Fruit fly (Drosophila melanogaster) whole organism, adult: ENCODE measurements around the gene CG7191.
"Not testable (repeated sequence)": the region's sequence is repeated elsewhere in the genome, so short reads cannot be mapped to it uniquely, and the experiment has no call there.

Experiments used
- CG11617 ChIP-seq: fragments of 200-800 bp; sonication (Bioruptor generic); optimal IDR thresholded peaks from 2 replicates; lab custom pipeline; 2017; ENCODE audit warnings: mild to moderate bottlenecking, missing biosample characterization, missing genetic modification reagents, missing genetic modification characterization
- CG12768 ChIP-seq: fragments of 200-800 bp; sonication (Bioruptor generic); optimal IDR thresholded peaks from 2 replicates; lab custom pipeline; 2017; ENCODE audit warnings: missing biosample characterization, missing genetic modification characterization, mild to moderate bottlenecking, moderate library complexity, missing genetic modification reagents
- CG14711 ChIP-seq: fragments of 200-800 bp; sonication (Bioruptor generic); optimal IDR thresholded peaks from 2 replicates; lab custom pipeline; 2018; ENCODE audit warnings: missing biosample characterization, mild to moderate bottlenecking, missing genetic modification characterization, moderate library complexity
- CG1620 ChIP-seq: fragments of 200-800 bp; sonication (Bioruptor generic); optimal IDR thresholded peaks from 2 replicates; lab custom pipeline; 2016; ENCODE audit warnings: missing biosample characterization, missing genetic modification characterization
- CG33017 ChIP-seq: fragments of 200-800 bp; sonication (Bioruptor generic); optimal IDR thresholded peaks from 2 replicates; lab custom pipeline; 2018; ENCODE audit warnings: missing biosample characterization, mild to moderate bottlenecking, missing genetic modification characterization, moderate library complexity
- CG5204 ChIP-seq: fragments of 200-800 bp; sonication (Bioruptor generic); optimal IDR thresholded peaks from 2 replicates; lab custom pipeline; 2016; ENCODE audit warnings: missing biosample characterization, missing genetic modification characterization
- CG7045 ChIP-seq: fragments of 200-800 bp; sonication (Bioruptor generic); optimal IDR thresholded peaks from 2 replicates; lab custom pipeline; 2017; ENCODE audit warnings: missing biosample characterization, mild to moderate bottlenecking, missing genetic modification characterization
- CG7101 ChIP-seq: fragments of 200-800 bp; sonication (Bioruptor generic); optimal IDR thresholded peaks from 2 replicates; lab custom pipeline; 2018; ENCODE audit warnings: missing biosample characterization, mild to moderate bottlenecking, missing genetic modification characterization, moderate library complexity
- Clk ChIP-seq: fragments of 200-800 bp; sonication (Bioruptor generic); optimal IDR thresholded peaks from 2 replicates; lab custom pipeline; 2017; ENCODE audit warnings: missing biosample characterization, missing genetic modification characterization
- Crg-1 ChIP-seq: fragments of 200-800 bp; sonication (Bioruptor generic); optimal IDR thresholded peaks from 2 replicates; lab custom pipeline; 2016; ENCODE audit warnings: missing biosample characterization, missing genetic modification characterization
- Hr96 ChIP-seq: fragments of 200-800 bp; sonication (Bioruptor generic); optimal IDR thresholded peaks from 2 replicates; lab custom pipeline; 2016; ENCODE audit warnings: missing biosample characterization, missing genetic modification characterization
- Mnt ChIP-seq: fragments of 200-800 bp; sonication (Bioruptor generic); optimal IDR thresholded peaks from 2 replicates; lab custom pipeline; 2016; ENCODE audit warnings: missing biosample characterization, mild to moderate bottlenecking, missing genetic modification characterization
- bab1 ChIP-seq: fragments of 200-800 bp; sonication (Bioruptor generic); optimal IDR thresholded peaks from 3 replicates; lab custom pipeline; 2019; ENCODE audit warnings: missing biosample characterization, mild to moderate bottlenecking, missing genetic modification characterization, moderate library complexity
- cic ChIP-seq: fragments of 200-800 bp; sonication (Bioruptor generic); optimal IDR thresholded peaks from 2 replicates; lab custom pipeline; 2017; ENCODE audit warnings: missing biosample characterization, mild to moderate bottlenecking, missing genetic modification characterization, moderate library complexity
- cnc ChIP-seq, 2 experiments: fragments of >200 bp; optimal IDR thresholded peaks; 2 replicates each; lab custom pipeline; 2017
- kay ChIP-seq: fragments of 200-800 bp; sonication (Bioruptor generic); peaks from one replicate; lab custom pipeline; 2016; ENCODE audit warnings: missing biosample characterization, missing genetic modification characterization, borderline replicate concordance
- ovo ChIP-seq: fragments of 200-800 bp; sonication (Bioruptor generic); optimal IDR thresholded peaks from 2 replicates; lab custom pipeline; 2016; ENCODE audit warnings: missing biosample characterization, missing genetic modification characterization
- pad ChIP-seq: fragments of 200-800 bp; sonication (Bioruptor generic); optimal IDR thresholded peaks from 3 replicates; lab custom pipeline; 2017; ENCODE audit warnings: missing biosample characterization, missing genetic modification characterization, mild to moderate bottlenecking, moderate library complexity, missing genetic modification reagents
- tj ChIP-seq: fragments of 200-800 bp; sonication (Bioruptor generic); optimal IDR thresholded peaks from 3 replicates; lab custom pipeline; 2017; ENCODE audit warnings: missing biosample characterization, mild to moderate bottlenecking, missing genetic modification characterization, moderate library complexity
- toe ChIP-seq: fragments of 200-800 bp; sonication (Bioruptor generic); optimal IDR thresholded peaks from 2 replicates; lab custom pipeline; 2016; ENCODE audit warnings: missing biosample characterization, missing genetic modification characterization

Gene CG7191

DNA sequence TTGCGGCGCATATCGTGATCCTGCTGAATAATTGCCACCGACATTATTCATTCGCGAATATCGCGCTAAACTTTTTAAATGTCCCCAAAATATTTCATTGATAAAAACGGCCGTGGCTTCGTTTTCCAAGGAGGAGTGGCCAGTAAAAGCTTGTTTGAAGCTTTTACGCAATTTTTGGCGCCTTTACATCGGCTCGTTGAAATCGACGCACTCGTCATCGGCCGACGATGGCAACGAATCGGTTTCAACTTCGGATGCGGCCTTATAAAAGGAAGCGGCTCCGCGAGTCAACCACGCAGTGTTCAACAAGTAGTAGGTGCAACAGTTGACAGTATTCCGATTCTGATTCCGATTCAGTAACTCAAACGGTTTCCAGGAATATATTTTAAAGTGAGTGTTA is at the start of gene CG7191:
TSS of gene CG7191 (plus strand) at position 301 of the 400 bp plus-strand sequence.
- TF ChIP-seq CG33017 (tag; lab: Kevin White, UChicago) (no peak), tj (GFP tag; lab: Kevin White, UChicago) (no peak), CG7101 (tag; lab: Kevin White, UChicago) (no peak), bab1 (GFP tag; lab: Kevin White, UChicago) (no peak), cnc (optimal IDR thresholded peaks at IDR 0.05; lab: Kevin White, UChicago) (no peak), kay (GFP tag; lab: Kevin White, UChicago) (no peak), ovo (no peak)

DNA sequence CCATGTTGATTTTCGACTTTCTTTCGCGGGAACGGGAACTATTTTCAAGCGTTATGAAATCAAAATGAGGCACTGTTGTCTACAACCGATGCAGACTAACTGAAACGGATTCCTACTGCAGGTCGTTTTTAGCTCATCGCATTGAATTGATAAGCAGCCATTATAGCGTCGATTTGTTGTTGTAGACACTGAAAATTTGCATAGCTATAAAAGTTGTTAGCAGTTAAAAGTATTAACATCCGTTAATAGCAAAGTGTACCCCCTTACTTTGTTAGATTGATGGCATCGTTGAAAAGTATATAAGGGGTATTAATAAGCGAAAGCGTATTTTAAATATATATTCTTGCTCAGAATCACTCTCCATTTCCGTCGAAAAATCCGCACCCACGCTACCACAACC is 48.0 kb upstream of the CG7191 start, which contains the start of gene CG13793:
TSS of gene CG13793 (minus strand) at position 101 of the 400 bp plus-strand sequence.
- TF ChIP-seq bab1 (GFP tag; lab: Kevin White, UChicago) = no peak
- no peak for TF ChIP-seq CG7101 (tag; lab: Kevin White, UChicago)
- TF ChIP-seq Mnt = no peak
- TF ChIP-seq kay (GFP tag; lab: Kevin White, UChicago) = peak; percentile 35

DNA sequence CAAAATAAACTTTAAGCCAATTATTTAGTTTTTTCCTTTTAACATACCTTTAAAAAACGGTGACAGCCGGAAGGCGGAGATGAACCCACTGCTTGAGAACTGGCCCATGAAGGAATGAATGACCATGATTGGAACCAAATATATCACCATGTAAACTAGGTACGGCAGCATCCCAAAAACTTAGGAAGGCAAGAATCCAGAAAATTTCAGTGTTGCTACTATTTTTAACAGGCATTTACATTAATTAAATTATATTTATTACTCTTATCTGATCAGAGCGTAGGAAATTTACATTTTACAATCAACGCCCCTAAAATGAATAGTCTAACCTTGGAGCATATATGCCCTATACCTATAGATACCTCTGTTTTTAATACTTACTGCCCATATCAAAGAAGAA is 45.3 kb upstream of the CG7191 start:
- TF ChIP-seq Crg-1 (GFP tag; lab: Kevin White, UChicago) (no peak), kay (GFP tag; lab: Kevin White, UChicago) (peak; percentile 69), CG12768 (GFP tag; lab: Kevin White, UChicago) (no peak)

DNA sequence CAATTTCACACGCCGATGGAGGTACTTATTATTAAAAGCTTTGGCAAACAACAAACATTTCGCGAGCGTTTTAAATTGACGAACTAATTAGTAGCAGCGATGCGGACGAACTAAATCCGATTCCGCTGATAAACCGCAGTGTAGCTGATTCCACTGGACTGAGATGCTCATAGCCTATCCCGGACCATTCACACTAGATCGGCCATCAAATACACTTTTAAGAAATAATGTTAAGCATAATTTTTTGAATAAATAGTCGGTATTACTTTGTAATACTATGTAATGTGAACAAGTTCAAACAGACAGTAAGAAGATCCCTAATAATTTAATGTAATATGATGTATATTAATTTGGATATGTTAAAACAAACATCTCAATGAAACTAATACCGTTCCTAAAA is 44.7 kb upstream of the CG7191 start, which contains the start of gene CG13794:
TSS of gene CG13794 (minus strand) at position 101 of the 400 bp plus-strand sequence.
- peak; percentile 15 for TF ChIP-seq CG33017 (tag; lab: Kevin White, UChicago)
- no peak for TF ChIP-seq tj (GFP tag; lab: Kevin White, UChicago)
- no peak for TF ChIP-seq toe (GFP tag; lab: Kevin White, UChicago)
- TF ChIP-seq CG7101 (tag; lab: Kevin White, UChicago) = peak; percentile 21
- TF ChIP-seq CG12768 (GFP tag; lab: Kevin White, UChicago) = no peak
- TF ChIP-seq kay (GFP tag; lab: Kevin White, UChicago) = peak; percentile 90
- TF ChIP-seq CG1620 (GFP tag; lab: Kevin White, UChicago) = no peak
- TF ChIP-seq Crg-1 (GFP tag; lab: Kevin White, UChicago) = no peak
- TF ChIP-seq CG14711 = no peak

DNA sequence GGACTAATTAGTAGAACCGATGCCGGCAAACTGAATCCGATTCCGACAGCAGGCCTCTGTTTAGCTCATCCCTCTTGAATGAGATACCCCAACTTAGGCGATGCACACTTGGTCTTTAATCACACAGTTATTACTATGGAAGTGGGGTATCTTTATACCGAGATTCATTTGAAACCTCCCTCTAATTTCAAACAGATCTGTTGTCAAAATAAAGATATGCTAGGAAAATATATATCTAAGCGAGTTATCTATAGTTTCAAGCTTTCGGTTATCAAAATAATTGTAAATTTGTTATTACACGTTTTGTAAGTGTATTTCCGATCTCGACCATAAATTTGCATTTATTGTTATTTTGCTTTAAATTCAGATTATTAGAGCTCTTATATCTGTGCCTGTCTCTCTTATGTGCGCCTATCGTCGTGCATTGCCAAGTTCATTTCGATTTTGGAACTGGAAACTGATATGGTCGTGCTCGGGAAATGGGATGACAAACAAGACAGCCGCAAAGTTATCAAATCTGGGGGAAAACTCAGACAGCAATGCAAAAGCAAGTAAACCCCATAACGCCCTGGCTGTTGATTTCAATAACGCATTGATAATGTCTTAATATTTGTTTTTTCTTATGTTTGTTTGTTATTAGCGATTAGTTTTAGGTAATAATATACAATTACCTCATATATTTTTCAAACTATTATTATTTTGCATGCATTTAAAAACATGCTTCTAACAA is 41.0 kb upstream of the CG7191 start, which contains the start of gene CG13795:
TSS of gene CG13795 (minus strand) at position 31 of the 730 bp plus-strand sequence.
- TF ChIP-seq kay (GFP tag; lab: Kevin White, UChicago) = no peak
- TF ChIP-seq CG11617 (GFP tag; lab: Kevin White, UChicago) = peak; percentile 13
- TF ChIP-seq bab1 (GFP tag; lab: Kevin White, UChicago) = no peak
- peak; percentile 6 for TF ChIP-seq toe (GFP tag; lab: Kevin White, UChicago)
- TF ChIP-seq CG33017 (tag; lab: Kevin White, UChicago) = peak; percentile 52
- TF ChIP-seq CG14711 = no peak
- peak; percentile 54 for TF ChIP-seq CG12768 (GFP tag; lab: Kevin White, UChicago)
- peak; percentile 5 for TF ChIP-seq pad (GFP tag; lab: Kevin White, UChicago)
- no peak for TF ChIP-seq cic
- no peak for TF ChIP-seq CG1620 (GFP tag; lab: Kevin White, UChicago)
- TF ChIP-seq Hr96 = peak; percentile 46
- no peak for TF ChIP-seq Clk (GFP tag; lab: Kevin White, UChicago)
- TF ChIP-seq CG5204 (GFP tag; lab: Kevin White, UChicago) = no peak
- peak; percentile 13 for TF ChIP-seq CG7045
- TF ChIP-seq CG7101 (tag; lab: Kevin White, UChicago) = peak; percentile 51
- no peak for TF ChIP-seq Mnt
- TF ChIP-seq Crg-1 (GFP tag; lab: Kevin White, UChicago) = no peak
- TF ChIP-seq tj (GFP tag; lab: Kevin White, UChicago) = no peak
- TF ChIP-seq ovo = no peak
- no peak for TF ChIP-seq cnc (optimal IDR thresholded peaks at IDR 0.05; lab: Kevin White, UChicago)

DNA sequence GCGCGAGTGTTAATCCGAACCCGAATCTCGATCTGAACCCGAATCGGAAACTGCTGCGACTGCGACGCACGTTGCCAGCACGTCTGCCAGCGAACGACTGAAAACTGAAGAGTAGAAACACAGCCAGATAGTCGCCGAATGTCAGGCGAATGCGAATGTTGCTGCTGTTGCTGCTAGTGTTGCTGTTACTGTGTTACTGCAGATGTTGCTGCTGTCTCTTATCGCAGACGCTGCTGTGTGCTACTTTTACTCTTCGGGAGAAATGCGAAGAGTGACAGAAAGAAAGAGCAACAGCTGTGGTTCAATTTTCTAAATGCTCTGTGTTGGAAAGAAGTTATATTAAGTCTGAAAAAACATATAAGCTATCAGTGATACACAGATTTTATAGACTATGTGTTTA is 34.9 kb upstream of the CG7191 start, which contains the start of gene CG13796:
TSS of gene CG13796 (minus strand) at position 101 of the 400 bp plus-strand sequence.
- not testable (repeated sequence) for TF ChIP-seq CG14711; CG7101 (tag; lab: Kevin White, UChicago); Clk (GFP tag; lab: Kevin White, UChicago)

DNA sequence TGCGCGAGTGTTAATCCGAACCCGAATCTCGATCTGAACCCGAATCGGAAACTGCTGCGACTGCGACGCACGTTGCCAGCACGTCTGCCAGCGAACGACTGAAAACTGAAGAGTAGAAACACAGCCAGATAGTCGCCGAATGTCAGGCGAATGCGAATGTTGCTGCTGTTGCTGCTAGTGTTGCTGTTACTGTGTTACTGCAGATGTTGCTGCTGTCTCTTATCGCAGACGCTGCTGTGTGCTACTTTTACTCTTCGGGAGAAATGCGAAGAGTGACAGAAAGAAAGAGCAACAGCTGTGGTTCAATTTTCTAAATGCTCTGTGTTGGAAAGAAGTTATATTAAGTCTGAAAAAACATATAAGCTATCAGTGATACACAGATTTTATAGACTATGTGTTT is 28.7 kb upstream of the CG7191 start, which contains the start of gene CG31904:
TSS of gene CG31904 (minus strand) at position 101 of the 400 bp plus-strand sequence.
- TF ChIP-seq toe, bab1, kay (GFP tag; lab: Kevin White, UChicago): not testable (repeated sequence)
